Worm (Caenorhabditis elegans) whole organism, early embryonic: ENCODE results near the gene Y37H2A.1.

ENCODE experiments used
- B0310.2 ChIP-seq: sonication (generic microtip); optimal IDR thresholded peaks from 2 replicates; lab custom pipeline; 2016; ENCODE audit warnings: mild to moderate bottlenecking, missing genetic modification characterization, missing compliant biosample characterization
- F13C5.2 ChIP-seq: sonication (generic microtip); optimal IDR thresholded peaks from 2 replicates; lab custom pipeline; 2017; ENCODE audit warnings: mild to moderate bottlenecking, missing genetic modification characterization, inconsistent platforms, missing compliant biosample characterization
- aly-1 ChIP-seq: sonication (generic microtip); optimal IDR thresholded peaks from 2 replicates; lab custom pipeline; 2016; ENCODE audit warnings: missing genetic modification characterization, missing compliant biosample characterization
- ama-1 ChIP-seq: fragments of 150-350 bp; optimal IDR thresholded peaks from 2 replicates; lab custom pipeline; 2014
- ceh-13 ChIP-seq: fragments of 200-800 bp; sonication (Bioruptor generic); optimal IDR thresholded peaks from 2 replicates; lab custom pipeline; 2018; ENCODE audit warnings: mild to moderate bottlenecking, missing genetic modification characterization, missing compliant biosample characterization
- ceh-36 ChIP-seq: sonication (generic microtip); optimal IDR thresholded peaks from 2 replicates; lab custom pipeline; 2016; ENCODE audit warnings: missing genetic modification characterization, inconsistent platforms, missing compliant biosample characterization
- ets-7 ChIP-seq: sonication (generic microtip); optimal IDR thresholded peaks from 2 replicates; lab custom pipeline; 2016; ENCODE audit warnings: missing genotype, missing genetic modification characterization, missing compliant biosample characterization
- flt-1 ChIP-seq: fragments of 200-800 bp; sonication (Bioruptor generic); IDR thresholded peaks from 2 replicates; pipeline ENCODE4 v1.3.6; 2022; ENCODE audit warnings: missing genetic modification characterization, missing compliant biosample characterization
- hmbx-1 ChIP-seq: sonication (generic microtip); optimal IDR thresholded peaks from 2 replicates; lab custom pipeline; 2016; ENCODE audit warnings: mild to moderate bottlenecking, missing genetic modification characterization, missing compliant biosample characterization
- hmg-4 ChIP-seq: fragments of 200-800 bp; sonication (Bioruptor generic); optimal IDR thresholded peaks from 2 replicates; lab custom pipeline; 2018; ENCODE audit warnings: mild to moderate bottlenecking, missing genetic modification characterization, missing compliant biosample characterization
- hnd-1 ChIP-seq: sonication (generic microtip); optimal IDR thresholded peaks from 2 replicates; lab custom pipeline; 2016; ENCODE audit warnings: missing genetic modification characterization, missing compliant biosample characterization
- pes-1 ChIP-seq: fragments of 200-800 bp; sonication (Bioruptor generic); IDR thresholded peaks from 2 replicates; pipeline ENCODE4 v1.3.6; 2022; ENCODE audit warnings: missing genetic modification reagents, missing genetic modification characterization, missing compliant biosample characterization
- scrt-1 ChIP-seq: fragments of 200-800 bp; sonication (Bioruptor generic); IDR thresholded peaks from 2 replicates; pipeline ENCODE4 v1.3.6; 2022; ENCODE audit warnings: missing genetic modification characterization, missing compliant biosample characterization
- sea-1 ChIP-seq: fragments of 200-800 bp; sonication (Bioruptor generic); conservative IDR thresholded peaks from 2 replicates; pipeline ENCODE4 v1.3.6; 2022; ENCODE audit warnings: missing genetic modification characterization, missing compliant biosample characterization
- tbx-11 ChIP-seq: fragments of 200-800 bp; sonication (Bioruptor generic); IDR thresholded peaks from 2 replicates; pipeline ENCODE4 v1.3.6; 2022; ENCODE audit warnings: missing genetic modification characterization, missing compliant biosample characterization
- tbx-37 ChIP-seq: fragments of 200-800 bp; sonication (Bioruptor generic); conservative IDR thresholded peaks from 2 replicates; pipeline ENCODE4 v1.3.6; 2022; ENCODE audit warnings: missing genetic modification reagents, missing genetic modification characterization, missing compliant biosample characterization
- tra-4 ChIP-seq: sonication (generic microtip); optimal IDR thresholded peaks from 2 replicates; lab custom pipeline; 2017; ENCODE audit warnings: missing genetic modification characterization, missing compliant biosample characterization

Gene Y37H2A.1

ce11 chrV:18128545-18128944, 20.5 kb downstream of the Y37H2A.1 start:
- TF ChIP-seq B0310.2 (tag; lab: Kevin White, UChicago): no peak
- TF ChIP-seq aly-1: no peak
- TF ChIP-seq F13C5.2 (tag; lab: Kevin White, UChicago): no peak
- TF ChIP-seq hmbx-1 (tag; lab: Kevin White, UChicago): no peak
- no peak for TF ChIP-seq ceh-36 (tag; lab: Kevin White, UChicago)
- TF ChIP-seq tra-4 (tag; lab: Kevin White, UChicago): no peak
- TF ChIP-seq tbx-11 (GFP tag; lab: Robert Waterston, UW): no peak
- no peak for TF ChIP-seq ceh-13 (GFP tag; lab: Kevin White, UChicago)
- TF ChIP-seq tbx-37 (GFP tag; lab: Robert Waterston, UW): no peak
- no peak for TF ChIP-seq scrt-1 (GFP tag; lab: Robert Waterston, UW)
- TF ChIP-seq flt-1 (GFP tag; lab: Robert Waterston, UW): no peak
- no peak for TF ChIP-seq hmg-4 (GFP tag; lab: Kevin White, UChicago)

ce11 chrV:18131049-18131448, 23.0 kb downstream of the Y37H2A.1 start, which contains the start of gene Y37H2A.12:
Gene Y37H2A.12, minus strand, starts transcription at chrV:18131129.
- TF ChIP-seq ama-1 (no peak), hnd-1 (tag; lab: Kevin White, UChicago) (no peak), hmbx-1 (tag; lab: Kevin White, UChicago) (no peak), tbx-37 (GFP tag; lab: Robert Waterston, UW) (no peak), tra-4 (tag; lab: Kevin White, UChicago) (no peak), ceh-13 (GFP tag; lab: Kevin White, UChicago) (no peak), tbx-11 (GFP tag; lab: Robert Waterston, UW) (no peak), sea-1 (GFP tag; lab: Robert Waterston, UW) (no peak), hmg-4 (GFP tag; lab: Kevin White, UChicago) (no peak), scrt-1 (GFP tag; lab: Robert Waterston, UW) (no peak), aly-1 (no peak), flt-1 (GFP tag; lab: Robert Waterston, UW) (no peak), F13C5.2 (tag; lab: Kevin White, UChicago) (no peak), ceh-36 (tag; lab: Kevin White, UChicago) (no peak), ets-7 (tag; lab: Kevin White, UChicago) (no peak), pes-1 (GFP tag; lab: Robert Waterston, UW) (no peak), B0310.2 (tag; lab: Kevin White, UChicago) (no peak)

ce11 chrV:18133177-18133576, 25.1 kb downstream of the Y37H2A.1 start, which contains the start of gene Y37H2A.18:
Gene Y37H2A.18, minus strand, starts transcription at chrV:18133277.
- TF ChIP-seq ets-7 (tag; lab: Kevin White, UChicago) (no peak), tra-4 (tag; lab: Kevin White, UChicago) (no peak), B0310.2 (tag; lab: Kevin White, UChicago) (no peak), F13C5.2 (tag; lab: Kevin White, UChicago) (no peak), sea-1 (GFP tag; lab: Robert Waterston, UW) (no peak), hnd-1 (tag; lab: Kevin White, UChicago) (no peak), ama-1 (no peak), hmg-4 (GFP tag; lab: Kevin White, UChicago) (no peak), flt-1 (GFP tag; lab: Robert Waterston, UW) (no peak), tbx-37 (GFP tag; lab: Robert Waterston, UW) (no peak), hmbx-1 (tag; lab: Kevin White, UChicago) (no peak), ceh-36 (tag; lab: Kevin White, UChicago) (no peak), scrt-1 (GFP tag; lab: Robert Waterston, UW) (no peak), aly-1 (no peak), pes-1 (GFP tag; lab: Robert Waterston, UW) (no peak), tbx-11 (GFP tag; lab: Robert Waterston, UW) (no peak), ceh-13 (GFP tag; lab: Kevin White, UChicago) (no peak)

ce11 chrV:18134378-18134777, 26.3 kb downstream of the Y37H2A.1 start, which contains the start of gene Y37H2A.7:
Gene Y37H2A.7, minus strand, starts transcription at chrV:18134478.
- no peak for TF ChIP-seq tbx-11 (GFP tag; lab: Robert Waterston, UW)
- no peak for TF ChIP-seq ets-7 (tag; lab: Kevin White, UChicago)
- TF ChIP-seq aly-1: no peak
- no peak for TF ChIP-seq ceh-36 (tag; lab: Kevin White, UChicago)
- no peak for TF ChIP-seq flt-1 (GFP tag; lab: Robert Waterston, UW)
- no peak for TF ChIP-seq scrt-1 (GFP tag; lab: Robert Waterston, UW)

ce11 chrV:18137679-18138078, 29.6 kb downstream of the Y37H2A.1 start:
- no peak for TF ChIP-seq ama-1
- no peak for TF ChIP-seq tbx-11 (GFP tag; lab: Robert Waterston, UW)
- no peak for TF ChIP-seq ets-7 (tag; lab: Kevin White, UChicago)

ce11 chrV:18138695-18139094, 30.6 kb downstream of the Y37H2A.1 start, which contains the start of gene Y37H2A.10:
Gene Y37H2A.10, plus strand, starts transcription at chrV:18138995.
- TF ChIP-seq scrt-1 (GFP tag; lab: Robert Waterston, UW) (no peak), B0310.2 (tag; lab: Kevin White, UChicago) (no peak), hmbx-1 (tag; lab: Kevin White, UChicago) (no peak), flt-1 (GFP tag; lab: Robert Waterston, UW) (no peak), aly-1 (no peak), tbx-37 (GFP tag; lab: Robert Waterston, UW) (no peak), tra-4 (tag; lab: Kevin White, UChicago) (no peak), pes-1 (GFP tag; lab: Robert Waterston, UW) (no peak)

- no peak for TF ChIP-seq sea-1 (GFP tag; lab: Robert Waterston, UW)
- no peak for TF ChIP-seq flt-1 (GFP tag; lab: Robert Waterston, UW)
- no peak for TF ChIP-seq scrt-1 (GFP tag; lab: Robert Waterston, UW)
- TF ChIP-seq hmg-4 (GFP tag; lab: Kevin White, UChicago): no peak
- TF ChIP-seq hnd-1 (tag; lab: Kevin White, UChicago): no peak
- no peak for TF ChIP-seq B0310.2 (tag; lab: Kevin White, UChicago)
- TF ChIP-seq tbx-37 (GFP tag; lab: Robert Waterston, UW): no peak
- no peak for TF ChIP-seq hmbx-1 (tag; lab: Kevin White, UChicago)
Measured at ce11 chrV:18141161-18141560, 33.1 kb downstream of the Y37H2A.1 start, which contains the start of gene Y37H2A.11. Gene Y37H2A.11, plus strand, starts transcription at chrV:18141461.
